Fruit fly (Drosophila melanogaster) whole organism, embryonic: ENCODE data around the gene sni.
A peak's percentile ranks its signal among the peaks of the same experiment; 100 is the strongest.

ENCODE experiments used
- B-H1 ChIP-seq: fragments of 200-800 bp; sonication (Bioruptor generic); IDR thresholded peaks from 3 replicates; pipeline ENCODE4 v1.3.6; 2022; ENCODE audit warnings: missing biosample characterization, missing genetic modification characterization
- CG11093 ChIP-seq: fragments of 200-800 bp; sonication (Bioruptor generic); IDR thresholded peaks from 3 replicates; pipeline ENCODE4 v1.3.6; 2022; ENCODE audit warnings: missing biosample characterization, missing genetic modification characterization
- CG11398 ChIP-seq: fragments of 200-800 bp; sonication (Bioruptor generic); optimal IDR thresholded peaks from 2 replicates; lab custom pipeline; 2016; ENCODE audit warnings: missing biosample characterization, missing genetic modification characterization
- CG11560 ChIP-seq: fragments of 200-800 bp; sonication (Bioruptor generic); IDR thresholded peaks from 3 replicates; pipeline ENCODE4 v1.3.6; 2022; ENCODE audit warnings: missing biosample characterization, missing genetic modification characterization
- CG12236 ChIP-seq: fragments of 200-800 bp; sonication (Bioruptor generic); optimal IDR thresholded peaks from 2 replicates; lab custom pipeline; 2016; ENCODE audit warnings: missing biosample characterization, missing genetic modification characterization
- CG1233 ChIP-seq: fragments of 200-800 bp; sonication (Bioruptor generic); optimal IDR thresholded peaks from 4 replicates; lab custom pipeline; 2018; ENCODE audit warnings: missing biosample characterization, mild to moderate bottlenecking, missing genetic modification characterization
- CG13123 ChIP-seq: fragments of 200-800 bp; sonication (Bioruptor generic); optimal IDR thresholded peaks from 2 replicates; lab custom pipeline; 2016; ENCODE audit warnings: missing biosample characterization, missing genetic modification characterization
- CG15514 ChIP-seq: fragments of 200-800 bp; sonication (Bioruptor generic); optimal IDR thresholded peaks from 3 replicates; lab custom pipeline; 2017; ENCODE audit warnings: missing biosample characterization, missing genetic modification characterization, mild to moderate bottlenecking, moderate library complexity, missing genetic modification reagents
- CG1602 ChIP-seq: fragments of 200-800 bp; sonication (Bioruptor generic); optimal IDR thresholded peaks from 3 replicates; lab custom pipeline; 2016; ENCODE audit warnings: missing biosample characterization, missing genetic modification characterization
- CG17802 ChIP-seq: fragments of 200-800 bp; sonication (Bioruptor generic); optimal IDR thresholded peaks from 2 replicates; lab custom pipeline; 2018; ENCODE audit warnings: missing biosample characterization, mild to moderate bottlenecking, missing genetic modification characterization, moderate library complexity
- CG18619 ChIP-seq: fragments of 200-800 bp; sonication (Bioruptor generic); optimal IDR thresholded peaks from 3 replicates; lab custom pipeline; 2017; ENCODE audit warnings: missing biosample characterization, mild to moderate bottlenecking, missing genetic modification characterization
- CG2202 ChIP-seq: fragments of 200-800 bp; sonication (Bioruptor generic); optimal IDR thresholded peaks from 2 replicates; lab custom pipeline; 2018; ENCODE audit warnings: missing biosample characterization, mild to moderate bottlenecking, missing genetic modification characterization
- CG31224 ChIP-seq: fragments of 200-800 bp; sonication (Bioruptor generic); IDR thresholded peaks from 2 replicates; pipeline ENCODE4 v1.3.6; 2022; ENCODE audit warnings: missing biosample characterization, missing genetic modification characterization
- CG3847 ChIP-seq: fragments of 200-800 bp; sonication (Bioruptor generic); IDR thresholded peaks from 2 replicates; pipeline ENCODE4 v1.3.6; 2022; ENCODE audit warnings: missing biosample characterization, missing genetic modification characterization
- CG3995 ChIP-seq: fragments of 200-800 bp; sonication (Bioruptor generic); optimal IDR thresholded peaks from 3 replicates; lab custom pipeline; 2016; ENCODE audit warnings: missing biosample characterization, missing genetic modification characterization
- CG4360 ChIP-seq: fragments of 200-800 bp; sonication (Bioruptor generic); IDR thresholded peaks from 2 replicates; pipeline ENCODE4 v1.3.6; 2022; ENCODE audit warnings: missing biosample characterization, missing genetic modification characterization
- CG43689 ChIP-seq: fragments of 200-800 bp; sonication (Bioruptor generic); IDR thresholded peaks from 2 replicates; pipeline ENCODE4 v1.3.6; 2022; ENCODE audit warnings: missing biosample characterization, missing genetic modification characterization
- CG6175 ChIP-seq: fragments of 200-800 bp; sonication (Bioruptor generic); IDR thresholded peaks from 3 replicates; pipeline ENCODE4 v1.3.6; 2022; ENCODE audit warnings: missing biosample characterization, missing genetic modification characterization
- CG7357 ChIP-seq: fragments of 200-800 bp; sonication (Bioruptor generic); IDR thresholded peaks from 3 replicates; pipeline ENCODE4 v1.3.6; 2022; ENCODE audit warnings: missing biosample characterization, missing genetic modification characterization
- CG7745 ChIP-seq: fragments of 200-800 bp; sonication (Bioruptor generic); optimal IDR thresholded peaks from 2 replicates; lab custom pipeline; 2018; ENCODE audit warnings: missing biosample characterization, mild to moderate bottlenecking, missing genetic modification characterization, moderate library complexity
- CG7928 ChIP-seq: fragments of 200-800 bp; sonication (Bioruptor generic); optimal IDR thresholded peaks from 2 replicates; lab custom pipeline; 2017; ENCODE audit warnings: missing biosample characterization, mild to moderate bottlenecking, missing genetic modification characterization
- CoRest ChIP-seq: fragments of 200-800 bp; sonication (Bioruptor generic); optimal IDR thresholded peaks from 3 replicates; lab custom pipeline; 2018; ENCODE audit warnings: missing biosample characterization, mild to moderate bottlenecking, missing genetic modification characterization, moderate library complexity
- D ChIP-seq, 2 experiments: fragments of 200-800 bp in 1 of 2; fragments of >200 bp in 1 of 2; sonication (Bioruptor generic) in 1 of 2; optimal IDR thresholded peaks; 2 replicates in 1 of 2; 3 replicates in 1 of 2; lab custom pipeline; 2017; ENCODE audit warnings: mild to moderate bottlenecking in 1 of 2, missing biosample characterization in 1 of 2, missing genetic modification characterization in 1 of 2, missing genetic modification reagents in 1 of 2
- Deaf1 ChIP-seq: fragments of 200-800 bp; optimal IDR thresholded peaks from 3 replicates; lab custom pipeline; 2019; ENCODE audit warnings: missing biosample characterization, mild to moderate bottlenecking, missing genetic modification characterization, moderate library complexity
- Dll ChIP-seq: fragments of 200-800 bp; sonication (Bioruptor generic); IDR thresholded peaks from 4 replicates; pipeline ENCODE4 v1.3.6; 2022; ENCODE audit warnings: missing biosample characterization, missing genetic modification characterization; ENCODE audit not compliant: partially characterized antibody
- Gug ChIP-seq: fragments of 200-800 bp; sonication (Bioruptor generic); IDR thresholded peaks from 4 replicates; pipeline ENCODE4 v1.3.6; 2022; ENCODE audit warnings: missing biosample characterization, missing genetic modification characterization
- HHEX ChIP-seq: fragments of 200-800 bp; sonication (Bioruptor generic); optimal IDR thresholded peaks from 3 replicates; lab custom pipeline; 2017; ENCODE audit warnings: missing biosample characterization, mild to moderate bottlenecking, missing genetic modification characterization, missing genetic modification reagents
- Hmx ChIP-seq: fragments of 200-800 bp; sonication (Bioruptor generic); optimal IDR thresholded peaks from 2 replicates; lab custom pipeline; 2016; ENCODE audit warnings: missing biosample characterization, missing genetic modification characterization
- Hr3 ChIP-seq: fragments of 200-800 bp; sonication (Bioruptor generic); optimal IDR thresholded peaks from 3 replicates; lab custom pipeline; 2016; ENCODE audit warnings: missing biosample characterization, missing genetic modification characterization
- Hr51 ChIP-seq, 2 experiments: fragments of 200-800 bp; sonication (Bioruptor generic); optimal IDR thresholded peaks; 2 replicates in 1 of 2; 3 replicates in 1 of 2; lab custom pipeline; 2016 to 2018; ENCODE audit warnings: missing biosample characterization in 2 of 2, missing genetic modification characterization in 2 of 2, mild to moderate bottlenecking in 1 of 2, moderate library complexity in 1 of 2
- Kr ChIP-seq: fragments of 200-800 bp; sonication (Bioruptor generic); optimal IDR thresholded peaks from 2 replicates; lab custom pipeline; 2017; ENCODE audit warnings: missing biosample characterization, mild to moderate bottlenecking, missing genetic modification characterization
- Neu2 ChIP-seq: fragments of 200-800 bp; sonication (Bioruptor generic); optimal IDR thresholded peaks from 3 replicates; lab custom pipeline; 2016; ENCODE audit warnings: missing biosample characterization, missing genetic modification characterization, borderline replicate concordance
- Pdp1 ChIP-seq, 2 experiments: fragments of 200-800 bp; sonication (Bioruptor generic); optimal IDR thresholded peaks; 3 replicates each; lab custom pipeline; 2016; ENCODE audit warnings: missing biosample characterization in 2 of 2, missing genetic modification characterization in 2 of 2, mild to moderate bottlenecking in 1 of 2, moderate library complexity in 1 of 2
- Sin3A ChIP-seq: fragments of >200 bp; optimal IDR thresholded peaks from 2 replicates; lab custom pipeline; 2018
- Taf1 ChIP-seq: fragments of 200-800 bp; sonication (Bioruptor generic); IDR thresholded peaks from 2 replicates; pipeline ENCODE4 v1.3.6; 2022; ENCODE audit warnings: missing biosample characterization, missing genetic modification characterization
- Usf ChIP-seq: fragments of 200-800 bp; sonication (Bioruptor generic); optimal IDR thresholded peaks from 2 replicates; lab custom pipeline; 2017; ENCODE audit warnings: missing genotype, missing biosample characterization, missing genetic modification characterization
- br ChIP-seq: fragments of >200 bp; optimal IDR thresholded peaks from 2 replicates; lab custom pipeline; 2017
- ci ChIP-seq: fragments of 200-800 bp; sonication (Bioruptor generic); IDR thresholded peaks from 3 replicates; pipeline ENCODE4 v1.3.6; 2022; ENCODE audit warnings: missing biosample characterization, missing genetic modification characterization
- cwo ChIP-seq: fragments of 200-800 bp; sonication (Bioruptor generic); optimal IDR thresholded peaks from 3 replicates; lab custom pipeline; 2017; ENCODE audit warnings: missing biosample characterization, missing genetic modification characterization, mild to moderate bottlenecking, moderate library complexity, missing genetic modification reagents
- dpn ChIP-seq, 2 experiments: fragments of 200-800 bp; sonication (Bioruptor generic); optimal IDR thresholded peaks; 3 replicates each; lab custom pipeline; 2016; ENCODE audit warnings: missing biosample characterization in 2 of 2, missing genetic modification characterization in 2 of 2
- fd3F ChIP-seq: fragments of 200-800 bp; sonication (Bioruptor generic); optimal IDR thresholded peaks from 2 replicates; lab custom pipeline; 2018; ENCODE audit warnings: missing biosample characterization, mild to moderate bottlenecking, missing genetic modification characterization, moderate library complexity
- h ChIP-seq: fragments of >200 bp; optimal IDR thresholded peaks from 2 replicates; lab custom pipeline; 2017
- ind ChIP-seq: fragments of 200-800 bp; sonication (Bioruptor generic); optimal IDR thresholded peaks from 3 replicates; lab custom pipeline; 2016; ENCODE audit warnings: missing biosample characterization, missing genetic modification characterization
- jing ChIP-seq: fragments of 200-800 bp; sonication (Bioruptor generic); optimal IDR thresholded peaks from 2 replicates; lab custom pipeline; 2018; ENCODE audit warnings: missing biosample characterization, mild to moderate bottlenecking, missing genetic modification characterization
- phol ChIP-seq: fragments of 200-800 bp; sonication (Bioruptor generic); optimal IDR thresholded peaks from 3 replicates; lab custom pipeline; 2018; ENCODE audit warnings: missing biosample characterization, mild to moderate bottlenecking, missing genetic modification characterization, moderate library complexity
- pzg ChIP-seq: fragments of 200-800 bp; sonication (Bioruptor generic); optimal IDR thresholded peaks from 3 replicates; lab custom pipeline; 2018; ENCODE audit warnings: missing biosample characterization, mild to moderate bottlenecking, missing genetic modification characterization, moderate library complexity
- ranshi ChIP-seq: fragments of 200-800 bp; sonication (Bioruptor generic); IDR thresholded peaks from 2 replicates; pipeline ENCODE4 v1.3.6; 2022; ENCODE audit warnings: missing biosample characterization, missing genetic modification characterization
- sens-2 ChIP-seq: fragments of 200-800 bp; sonication (Bioruptor generic); IDR thresholded peaks from 2 replicates; pipeline ENCODE4 v1.3.6; 2022; ENCODE audit warnings: missing biosample characterization, missing genetic modification characterization
- sob ChIP-seq: fragments of 200-800 bp; sonication (Bioruptor generic); IDR thresholded peaks from 2 replicates; pipeline ENCODE4 v1.3.6; 2022; ENCODE audit warnings: missing biosample characterization, missing genetic modification characterization
- tx ChIP-seq: fragments of 200-800 bp; sonication (Bioruptor generic); optimal IDR thresholded peaks from 2 replicates; lab custom pipeline; 2016; ENCODE audit warnings: missing biosample characterization, missing genetic modification characterization
- zfh1 ChIP-seq: fragments of 200-800 bp; sonication (Bioruptor generic); IDR thresholded peaks from 3 replicates; pipeline ENCODE4 v1.3.6; 2022; ENCODE audit warnings: missing biosample characterization, missing genetic modification characterization

The sni gene

DNA sequence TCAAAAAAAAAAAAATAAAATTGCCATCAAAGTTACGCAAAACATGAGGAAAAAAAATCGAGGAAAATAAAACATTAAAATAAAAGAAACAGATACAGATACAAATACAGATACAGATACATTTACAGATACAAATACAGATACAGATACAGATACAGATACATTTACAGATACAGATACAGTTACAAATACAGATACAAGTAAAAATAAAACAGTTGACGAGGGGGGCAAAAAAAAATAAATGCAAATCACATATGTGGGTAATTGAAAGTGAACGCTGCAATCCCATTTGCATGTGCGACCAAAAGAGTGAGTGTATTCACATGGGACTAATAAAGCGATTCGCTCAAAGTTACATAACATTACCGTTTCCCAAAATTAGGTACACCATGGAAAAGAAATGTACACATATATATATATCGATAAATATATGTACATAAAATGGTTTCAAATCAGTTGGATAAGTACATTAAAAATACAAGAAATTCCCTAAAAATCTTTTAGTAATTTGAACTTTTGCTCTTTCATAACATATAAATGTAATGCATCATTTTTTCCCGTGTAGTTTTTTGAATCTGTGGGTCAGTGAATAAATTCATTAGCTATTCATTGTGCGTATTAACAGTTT, 38.1 kb downstream of the sni start (continued):
- TF ChIP-seq CG1233 (GFP tag; lab: Kevin White, UChicago) (no peak), Hr51 (GFP tag; optimal IDR thresholded peaks at IDR 0.05; lab: Kevin White, UChicago) (peak in 1 of 2 experiments; percentile 79), Taf1 (GFP tag; lab: Robert Waterston, UW) (no peak), CG3995 (GFP tag; lab: Kevin White, UChicago) (no peak), jing (GFP tag; lab: Kevin White, UChicago) (no peak), CG6175 (no peak), Kr (no peak), ci (GFP tag; lab: Robert Waterston, UW) (peak; percentile 53; the same call in 1 of the 3 replicates), Sin3A (lab: Kevin White, UChicago) (no peak), CG17802 (tag; lab: Kevin White, UChicago) (no peak), phol (peak; percentile 58), CG1602 (GFP tag; lab: Kevin White, UChicago) (no peak), Hr3 (GFP tag; lab: Kevin White, UChicago) (peak; percentile 31), cwo (GFP tag; lab: Kevin White, UChicago) (no peak), CG12236 (GFP tag; lab: Kevin White, UChicago) (no peak), fd3F (peak; percentile 10), Pdp1 (GFP tag; optimal IDR thresholded peaks at IDR 0.05; lab: Kevin White, UChicago) (peak in 1 of 2 experiments; percentile 71), sens-2 (GFP tag; lab: Robert Waterston, UW) (no peak), CG11398 (GFP tag; lab: Kevin White, UChicago) (no peak), CG7745 (tag; lab: Kevin White, UChicago) (no peak), CG11560 (tag; lab: Robert Waterston, UW) (no peak), h (no peak), Dll (GFP tag; lab: Robert Waterston, UW) (no peak), CG7357 (0 out of 3 replicates have a peak, but pooled peaks have one; percentile 25), HHEX (GFP tag; lab: Kevin White, UChicago) (no peak), zfh1 (GFP tag; lab: Robert Waterston, UW) (no peak), D (optimal IDR thresholded peaks at IDR 0.05; lab: Kevin White, UChicago) (no peak), D (GFP tag; optimal IDR thresholded peaks at IDR 0.05; lab: Kevin White, UChicago) (no peak), CG31224 (GFP tag; lab: Robert Waterston, UW) (no peak), CG13123 (GFP tag; lab: Kevin White, UChicago) (no peak), Gug (GFP tag; lab: Robert Waterston, UW) (no peak), CG4360 (GFP tag; lab: Robert Waterston, UW) (no peak), CoRest (tag; lab: Kevin White, UChicago) (peak; percentile 44), CG11093 (GFP tag; lab: Robert Waterston, UW) (no peak), CG43689 (GFP tag; lab: Robert Waterston, UW) (no peak), dpn (GFP tag; optimal IDR thresholded peaks at IDR 0.05; lab: Kevin White, UChicago) (peak in 1 of 2 experiments; percentile 36), CG15514 (GFP tag; lab: Kevin White, UChicago) (no peak), pzg (no peak), CG3847 (GFP tag; lab: Robert Waterston, UW) (no peak), ind (GFP tag; lab: Kevin White, UChicago) (peak; percentile 28), CG2202 (tag; lab: Kevin White, UChicago) (no peak), sob (GFP tag; lab: Robert Waterston, UW) (no peak), Hmx (no peak), br (no peak), Neu2 (GFP tag; lab: Kevin White, UChicago) (no peak), B-H1 (GFP tag; lab: Robert Waterston, UW) (peak; percentile 35; the same call in 1 of the 3 replicates), Deaf1 (tag; lab: Kevin White, UChicago) (no peak), tx (GFP tag; lab: Kevin White, UChicago) (no peak), ranshi (GFP tag; lab: Robert Waterston, UW) (peak; percentile 52; the same call in 1 of the 2 replicates), CG18619 (GFP tag; lab: Kevin White, UChicago) (no peak), CG7928 (GFP tag; lab: Kevin White, UChicago) (no peak), Usf (GFP tag; lab: Kevin White, UChicago) (no peak)
